Worm (Caenorhabditis elegans) whole organism, L2 larva: ENCODE measurements around the gene C23H5.11.

Experiments
- aly-2 ChIP-seq: fragments of 150-350 bp; optimal IDR thresholded peaks from 2 replicates; lab custom pipeline; 2014; ENCODE audit warnings: missing biosample characterization, missing genetic modification characterization
- ama-1 ChIP-seq: fragments of 150-350 bp; optimal IDR thresholded peaks from 2 replicates; lab custom pipeline; 2018; ENCODE audit warnings: inconsistent platforms
- ceh-16 ChIP-seq: fragments of 150-350 bp; optimal IDR thresholded peaks from 2 replicates; lab custom pipeline; 2014; ENCODE audit warnings: missing biosample characterization, missing genetic modification characterization
- egl-27 ChIP-seq: sonication (generic microtip); optimal IDR thresholded peaks from 3 replicates; lab custom pipeline; 2017; ENCODE audit warnings: missing biosample characterization, missing genetic modification reagents, missing genetic modification characterization
- mab-5 ChIP-seq: fragments of 150-350 bp; optimal IDR thresholded peaks from 2 replicates; lab custom pipeline; 2014; ENCODE audit warnings: missing biosample characterization, missing genetic modification characterization
- mdl-1 ChIP-seq, 2 experiments: fragments of 150-350 bp in 1 of 2; sonication (generic microtip) in 1 of 2; optimal IDR thresholded peaks; 2 replicates each; lab custom pipeline; 2017; ENCODE audit warnings: missing biosample characterization in 2 of 2, missing genetic modification characterization in 2 of 2
- nhr-11 ChIP-seq: fragments of 150-350 bp; optimal IDR thresholded peaks from 2 replicates; lab custom pipeline; 2014; ENCODE audit warnings: missing biosample characterization, missing genetic modification characterization
- nhr-237 ChIP-seq: fragments of 150-350 bp; optimal IDR thresholded peaks from 2 replicates; lab custom pipeline; 2014; ENCODE audit warnings: missing biosample characterization, missing genetic modification characterization
- nhr-25 ChIP-seq: fragments of 150-350 bp; sonication (generic microtip); optimal IDR thresholded peaks from 3 replicates; lab custom pipeline; 2014; ENCODE audit warnings: missing biosample characterization, missing genetic modification characterization
- nhr-6 ChIP-seq: fragments of 150-350 bp; optimal IDR thresholded peaks from 2 replicates; lab custom pipeline; 2014; ENCODE audit warnings: missing biosample characterization, missing genetic modification characterization
- skn-1 ChIP-seq: sonication (generic microtip); optimal IDR thresholded peaks from 2 replicates; lab custom pipeline; 2017; ENCODE audit warnings: missing biosample characterization, missing genetic modification characterization
- snpc-4 ChIP-seq: fragments of 150-350 bp; optimal IDR thresholded peaks from 2 replicates; lab custom pipeline; 2014; ENCODE audit warnings: missing biosample characterization, missing genetic modification characterization
- unc-62 ChIP-seq: fragments of 150-350 bp; optimal IDR thresholded peaks from 2 replicates; lab custom pipeline; 2014; ENCODE audit warnings: missing biosample characterization, missing genetic modification reagents, missing genetic modification characterization

ce11 chrIV:2117268-2117667 lies 17.6 kb upstream of the C23H5.11 start:
- TF ChIP-seq unc-62 (GFP tag; lab: Kevin White, UChicago) = no peak
- no peak for TF ChIP-seq skn-1 (tag; lab: Kevin White, UChicago)
- no peak for TF ChIP-seq nhr-11 (tag; lab: Kevin White, UChicago)
- no peak for TF ChIP-seq ceh-16
- TF ChIP-seq egl-27 (tag; lab: Kevin White, UChicago) = no peak
- no peak for TF ChIP-seq snpc-4 (tag; lab: Kevin White, UChicago)
- TF ChIP-seq mab-5 (tag; lab: Kevin White, UChicago) = no peak
- no peak for TF ChIP-seq nhr-6 (tag; lab: Kevin White, UChicago)
- TF ChIP-seq aly-2 (tag; lab: Kevin White, UChicago) = no peak
- no peak for TF ChIP-seq nhr-25 (tag; lab: Kevin White, UChicago)
- TF ChIP-seq ama-1 (lab: Kevin White, UChicago) = no peak
- TF ChIP-seq mdl-1 (tag; optimal IDR thresholded peaks at IDR 0.05; lab: Kevin White, UChicago) = no peak
- TF ChIP-seq nhr-237 (tag; lab: Kevin White, UChicago) = no peak
